Fruit fly (Drosophila melanogaster) whole organism, embryonic: Measurements from ENCODE around the gene CG12643.
A peak's percentile ranks its signal among the peaks of the same experiment; 100 is the strongest.

Experiments used
- Adf1 ChIP-seq: fragments of 200-800 bp; sonication (Bioruptor generic); IDR thresholded peaks from 2 replicates; pipeline ENCODE4 v1.3.6; 2022; ENCODE audit warnings: missing biosample characterization, missing genetic modification characterization
- B-H2 ChIP-seq: fragments of 200-800 bp; sonication (Bioruptor generic); optimal IDR thresholded peaks from 2 replicates; lab custom pipeline; 2018; ENCODE audit warnings: missing biosample characterization, mild to moderate bottlenecking, missing genetic modification characterization
- C15 ChIP-seq: fragments of 200-800 bp; sonication (Bioruptor generic); IDR thresholded peaks from 3 replicates; pipeline ENCODE4 v1.3.6; 2022; ENCODE audit warnings: missing biosample characterization, missing genetic modification characterization
- CG12155 ChIP-seq: fragments of 200-800 bp; sonication (Bioruptor generic); optimal IDR thresholded peaks from 3 replicates; lab custom pipeline; 2016; ENCODE audit warnings: missing biosample characterization, missing genetic modification characterization
- CG14965 ChIP-seq: fragments of 200-800 bp; sonication (Bioruptor generic); optimal IDR thresholded peaks from 2 replicates; lab custom pipeline; 2016; ENCODE audit warnings: missing biosample characterization, missing genetic modification characterization, borderline replicate concordance
- CG15479 ChIP-seq: fragments of 200-800 bp; sonication (Bioruptor generic); optimal IDR thresholded peaks from 3 replicates; lab custom pipeline; 2019; ENCODE audit warnings: missing biosample characterization, mild to moderate bottlenecking, missing genetic modification characterization, moderate library complexity
- CG1602 ChIP-seq: fragments of 200-800 bp; sonication (Bioruptor generic); optimal IDR thresholded peaks from 3 replicates; lab custom pipeline; 2016; ENCODE audit warnings: missing biosample characterization, missing genetic modification characterization
- CG18011 ChIP-seq: fragments of 200-800 bp; sonication (Bioruptor generic); optimal IDR thresholded peaks from 2 replicates; lab custom pipeline; 2017; ENCODE audit warnings: missing biosample characterization, missing genetic modification characterization, mild to moderate bottlenecking, moderate library complexity, missing genotype
- CG2120 ChIP-seq: fragments of 200-800 bp; sonication (Bioruptor generic); optimal IDR thresholded peaks from 3 replicates; lab custom pipeline; 2016; ENCODE audit warnings: missing biosample characterization, missing genetic modification characterization
- CG2199 ChIP-seq: fragments of 200-800 bp; sonication (Bioruptor generic); IDR thresholded peaks from 3 replicates; pipeline ENCODE4 v1.3.6; 2022; ENCODE audit warnings: missing biosample characterization, missing genetic modification characterization
- CG2889 ChIP-seq: fragments of 200-800 bp; sonication (Bioruptor generic); IDR thresholded peaks from 3 replicates; pipeline ENCODE4 v1.3.6; 2022; ENCODE audit warnings: missing biosample characterization, missing genetic modification characterization
- CG31365 ChIP-seq: fragments of 200-800 bp; sonication (Bioruptor generic); optimal IDR thresholded peaks from 2 replicates; lab custom pipeline; 2018; ENCODE audit warnings: missing biosample characterization, mild to moderate bottlenecking, missing genetic modification characterization
- CG31441 ChIP-seq: fragments of 200-800 bp; sonication (Bioruptor generic); IDR thresholded peaks from 2 replicates; pipeline ENCODE4 v1.3.6; 2022; ENCODE audit warnings: missing biosample characterization, missing genetic modification characterization
- CG4360 ChIP-seq: fragments of 200-800 bp; sonication (Bioruptor generic); IDR thresholded peaks from 2 replicates; pipeline ENCODE4 v1.3.6; 2022; ENCODE audit warnings: missing biosample characterization, missing genetic modification characterization
- CG5245 ChIP-seq: fragments of 200-800 bp; sonication (Bioruptor generic); optimal IDR thresholded peaks from 3 replicates; lab custom pipeline; 2016; ENCODE audit warnings: missing biosample characterization, missing genetic modification characterization
- CG6813 ChIP-seq: fragments of 200-800 bp; sonication (Bioruptor generic); optimal IDR thresholded peaks from 2 replicates; lab custom pipeline; 2017; ENCODE audit warnings: missing biosample characterization, missing genetic modification characterization, mild to moderate bottlenecking, moderate library complexity, missing genetic modification reagents
- CG7271 ChIP-seq: fragments of 200-800 bp; sonication (Bioruptor generic); optimal IDR thresholded peaks from 2 replicates; lab custom pipeline; 2018; ENCODE audit warnings: missing biosample characterization, mild to moderate bottlenecking, missing genetic modification characterization, moderate library complexity
- Camta ChIP-seq: fragments of 200-800 bp; sonication (Bioruptor generic); optimal IDR thresholded peaks from 2 replicates; lab custom pipeline; 2016; ENCODE audit warnings: missing biosample characterization, missing genetic modification characterization
- CkIIα-i1 ChIP-seq: fragments of 200-800 bp; sonication (Bioruptor generic); IDR thresholded peaks from 2 replicates; pipeline ENCODE4 v1.3.6; 2022; ENCODE audit warnings: missing biosample characterization, missing genetic modification characterization
- Dek ChIP-seq: fragments of 200-800 bp; sonication (Bioruptor generic); optimal IDR thresholded peaks from 3 replicates; lab custom pipeline; 2019; ENCODE audit warnings: missing biosample characterization, mild to moderate bottlenecking, missing genetic modification characterization, moderate library complexity
- Dip3 ChIP-seq: fragments of 200-800 bp; sonication (Bioruptor generic); optimal IDR thresholded peaks from 3 replicates; lab custom pipeline; 2016; ENCODE audit warnings: missing biosample characterization, missing genetic modification characterization
- E2f1 ChIP-seq: fragments of 200-800 bp; sonication (Bioruptor generic); IDR thresholded peaks from 2 replicates; pipeline ENCODE4 v1.3.6; 2022; ENCODE audit warnings: missing biosample characterization, missing genetic modification characterization
- E2f2 ChIP-seq: fragments of 200-800 bp; sonication (Bioruptor generic); IDR thresholded peaks from 2 replicates; pipeline ENCODE4 v1.3.6; 2022; ENCODE audit warnings: missing biosample characterization, missing genetic modification characterization
- H15 ChIP-seq: fragments of 200-800 bp; sonication (Bioruptor generic); IDR thresholded peaks from 3 replicates; pipeline ENCODE4 v1.3.6; 2022; ENCODE audit warnings: missing biosample characterization, missing genetic modification characterization
- H2.0 ChIP-seq: fragments of 200-800 bp; sonication (Bioruptor generic); IDR thresholded peaks from 2 replicates; pipeline ENCODE4 v1.3.6; 2022; ENCODE audit warnings: missing biosample characterization, missing genetic modification characterization
- Lim3 ChIP-seq: fragments of 200-800 bp; sonication (Bioruptor generic); IDR thresholded peaks from 2 replicates; pipeline ENCODE4 v1.3.6; 2022; ENCODE audit warnings: missing biosample characterization, missing genetic modification characterization
- Side ChIP-seq: fragments of 200-800 bp; sonication (Bioruptor generic); optimal IDR thresholded peaks from 2 replicates; lab custom pipeline; 2016; ENCODE audit warnings: missing biosample characterization, missing genetic modification characterization
- Sin3A ChIP-seq: fragments of >200 bp; optimal IDR thresholded peaks from 2 replicates; lab custom pipeline; 2018
- Spps ChIP-seq: fragments of 200-800 bp; sonication (Bioruptor generic); optimal IDR thresholded peaks from 2 replicates; lab custom pipeline; 2018; ENCODE audit warnings: missing biosample characterization, mild to moderate bottlenecking, missing genetic modification characterization
- TFAM ChIP-seq: fragments of 200-800 bp; sonication (Bioruptor generic); optimal IDR thresholded peaks from 2 replicates; lab custom pipeline; 2017; ENCODE audit warnings: missing biosample characterization, missing genetic modification characterization, inconsistent platforms
- Xbp1 ChIP-seq: fragments of 200-800 bp; sonication (Bioruptor generic); optimal IDR thresholded peaks from 3 replicates; lab custom pipeline; 2016; ENCODE audit warnings: missing biosample characterization, mild to moderate bottlenecking, missing genetic modification characterization
- aop ChIP-seq: fragments of 200-800 bp; sonication (Bioruptor generic); IDR thresholded peaks from 2 replicates; pipeline ENCODE4 v1.3.6; 2022; ENCODE audit warnings: missing biosample characterization, missing genetic modification characterization
- ara ChIP-seq: fragments of 200-800 bp; sonication (Bioruptor generic); IDR thresholded peaks from 2 replicates; pipeline ENCODE4 v1.3.6; 2022; ENCODE audit warnings: missing biosample characterization, missing genetic modification characterization
- ase ChIP-seq: fragments of 200-800 bp; sonication (Bioruptor generic); IDR thresholded peaks from 3 replicates; pipeline ENCODE4 v1.3.6; 2022; ENCODE audit warnings: missing biosample characterization, missing genetic modification characterization
- az2 ChIP-seq: fragments of 200-800 bp; sonication (Bioruptor generic); optimal IDR thresholded peaks from 3 replicates; lab custom pipeline; 2016; ENCODE audit warnings: missing biosample characterization, missing genetic modification characterization
- bab2 ChIP-seq: fragments of 200-800 bp; sonication (Bioruptor generic); optimal IDR thresholded peaks from 2 replicates; lab custom pipeline; 2016; ENCODE audit warnings: missing biosample characterization, missing genetic modification characterization
- cato ChIP-seq: fragments of 200-800 bp; sonication (Bioruptor generic); optimal IDR thresholded peaks from 2 replicates; lab custom pipeline; 2016; ENCODE audit warnings: missing biosample characterization, missing genetic modification characterization, borderline replicate concordance
- ci ChIP-seq: fragments of 200-800 bp; sonication (Bioruptor generic); IDR thresholded peaks from 3 replicates; pipeline ENCODE4 v1.3.6; 2022; ENCODE audit warnings: missing biosample characterization, missing genetic modification characterization
- dimm ChIP-seq: fragments of 200-800 bp; sonication (Bioruptor generic); IDR thresholded peaks from 2 replicates; pipeline ENCODE4 v1.3.6; 2022; ENCODE audit warnings: missing biosample characterization, missing genetic modification characterization
- emc ChIP-seq: fragments of 200-800 bp; sonication (Bioruptor generic); optimal IDR thresholded peaks from 2 replicates; lab custom pipeline; 2016; ENCODE audit warnings: missing biosample characterization, missing genetic modification characterization
- gt ChIP-seq: fragments of 200-800 bp; sonication (Bioruptor generic); IDR thresholded peaks from 2 replicates; pipeline ENCODE4 v1.3.6; 2022; ENCODE audit warnings: missing biosample characterization, missing genetic modification characterization
- her ChIP-seq: fragments of 200-800 bp; sonication (Bioruptor generic); optimal IDR thresholded peaks from 2 replicates; lab custom pipeline; 2016; ENCODE audit warnings: missing biosample characterization, missing genetic modification characterization
- hkb ChIP-seq, 2 experiments: fragments of 200-800 bp in 1 of 2; fragments of >200 bp in 1 of 2; sonication (Bioruptor generic) in 1 of 2; IDR thresholded peaks in 1 of 2; optimal IDR thresholded peaks in 1 of 2; 2 replicates each; pipeline versions ENCODE4 v1.3.6 to Lab custom; 2017 to 2022; ENCODE audit warnings: missing biosample characterization in 1 of 2, missing genetic modification characterization in 1 of 2
- jing ChIP-seq: fragments of 200-800 bp; sonication (Bioruptor generic); optimal IDR thresholded peaks from 2 replicates; lab custom pipeline; 2018; ENCODE audit warnings: missing biosample characterization, mild to moderate bottlenecking, missing genetic modification characterization
- jumu ChIP-seq: fragments of 200-800 bp; sonication (Bioruptor generic); optimal IDR thresholded peaks from 3 replicates; lab custom pipeline; 2016; ENCODE audit warnings: missing biosample characterization, missing genetic modification characterization
- klu ChIP-seq: fragments of 200-800 bp; sonication (Bioruptor generic); IDR thresholded peaks from 2 replicates; pipeline ENCODE4 v1.3.6; 2022; ENCODE audit warnings: missing biosample characterization, missing genetic modification characterization
- pfk ChIP-seq: fragments of 200-800 bp; sonication (Bioruptor generic); optimal IDR thresholded peaks from 2 replicates; lab custom pipeline; 2018; ENCODE audit warnings: missing biosample characterization, mild to moderate bottlenecking, missing genetic modification characterization, moderate library complexity
- ro ChIP-seq: fragments of 200-800 bp; sonication (Bioruptor generic); IDR thresholded peaks from 2 replicates; pipeline ENCODE4 v1.3.6; 2022; ENCODE audit warnings: missing biosample characterization, missing genetic modification characterization
- row ChIP-seq: fragments of 200-800 bp; sonication (Bioruptor generic); IDR thresholded peaks from 3 replicates; pipeline ENCODE4 v1.3.6; 2022; ENCODE audit warnings: missing biosample characterization, missing genetic modification characterization
- ssp ChIP-seq: fragments of 200-800 bp; sonication (Bioruptor generic); IDR thresholded peaks from 2 replicates; pipeline ENCODE4 v1.3.6; 2022; ENCODE audit warnings: missing biosample characterization, missing genetic modification characterization
- twi ChIP-seq: fragments of 200-800 bp; optimal IDR thresholded peaks from 2 replicates; lab custom pipeline; 2019; ENCODE audit warnings: missing biosample characterization, mild to moderate bottlenecking, missing genetic modification characterization, moderate library complexity
- yki ChIP-seq: fragments of >200 bp; optimal IDR thresholded peaks from 3 replicates; lab custom pipeline; 2018

Gene CG12643

DNA sequence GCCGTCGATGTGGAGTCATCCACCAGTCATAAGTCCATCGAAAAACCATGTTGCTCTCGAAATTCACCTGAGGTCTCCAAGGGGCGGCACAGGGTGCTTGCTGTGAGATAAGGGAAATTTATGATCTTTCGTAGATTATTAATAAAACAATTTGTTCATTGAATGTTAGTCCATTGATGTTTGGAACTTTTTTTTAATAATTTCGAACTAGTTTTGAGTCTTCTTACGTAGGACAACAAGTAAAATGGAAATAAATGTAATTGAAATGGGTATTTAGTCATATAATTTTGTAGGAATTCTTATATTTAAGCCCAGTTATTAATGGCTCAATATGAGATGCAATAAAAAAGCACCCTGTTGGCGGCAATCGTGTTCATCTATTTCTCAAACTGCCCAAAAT, 32.6 kb downstream of the CG12643 start (continued):
- TF ChIP-seq yki (lab: Kevin White, UChicago): no peak
- TF ChIP-seq CG2889 (GFP tag; lab: Robert Waterston, UW): peak; percentile 52; the same call in 2 of the 3 replicates
- no peak for TF ChIP-seq aop (GFP tag; lab: Robert Waterston, UW)
- TF ChIP-seq CG15479 (GFP tag; lab: Kevin White, UChicago): no peak
- TF ChIP-seq H15 (GFP tag; lab: Robert Waterston, UW): 0 out of 3 replicates have a peak, but pooled peaks have one; percentile 48
- TF ChIP-seq ara (GFP tag; lab: Robert Waterston, UW): 0 out of 2 replicates have a peak, but pooled peaks have one; percentile 37
- peak; percentile 16 for TF ChIP-seq Side (GFP tag; lab: Kevin White, UChicago)
- peak; percentile 39 for TF ChIP-seq Camta (GFP tag; lab: Kevin White, UChicago)
- no peak for TF ChIP-seq hkb (optimal IDR thresholded peaks at IDR 0.05; lab: Kevin White, UChicago)
- TF ChIP-seq hkb (GFP tag; IDR thresholded peaks at IDR 0.05; lab: Robert Waterston, UW): peak; percentile 83; the same call in 1 of the 2 replicates
- no peak for TF ChIP-seq Spps (tag; lab: Kevin White, UChicago)
- TF ChIP-seq ci: peak; percentile 55; the same call in 2 of the 3 replicates
- no peak for TF ChIP-seq dimm (GFP tag; lab: Robert Waterston, UW)
- 0 out of 2 replicates have a peak, but pooled peaks have one; percentile 10 for TF ChIP-seq Adf1 (GFP tag; lab: Robert Waterston, UW)
- 0 out of 3 replicates have a peak, but pooled peaks have one; percentile 20 for TF ChIP-seq ase (GFP tag; lab: Robert Waterston, UW)
- TF ChIP-seq CG7271 (tag; lab: Kevin White, UChicago): no peak
- TF ChIP-seq E2f1 (GFP tag; lab: Robert Waterston, UW): peak; percentile 63; the same call in 1 of the 2 replicates
- TF ChIP-seq B-H2: no peak
- no peak for TF ChIP-seq CG14965 (GFP tag; lab: Kevin White, UChicago)
- peak; percentile 37 for TF ChIP-seq twi (tag; lab: Kevin White, UChicago)
- TF ChIP-seq az2 (GFP tag; lab: Kevin White, UChicago): peak; percentile 75
- TF ChIP-seq jumu: peak; percentile 28
- peak; percentile 66 for TF ChIP-seq row (GFP tag; lab: Robert Waterston, UW)
- no peak for TF ChIP-seq gt (GFP tag; lab: Robert Waterston, UW)
- TF ChIP-seq klu (GFP tag; lab: Robert Waterston, UW): no peak
- peak; percentile 36 for TF ChIP-seq Dip3 (GFP tag; lab: Kevin White, UChicago)
- TF ChIP-seq CG12155 (GFP tag; lab: Kevin White, UChicago): peak; percentile 52
- no peak for TF ChIP-seq pfk (GFP tag; lab: Kevin White, UChicago)
- TF ChIP-seq CG2120 (GFP tag; lab: Kevin White, UChicago): peak; percentile 77
- TF ChIP-seq CG31441 (GFP tag; lab: Robert Waterston, UW): peak; percentile 76
- 0 out of 2 replicates have a peak, but pooled peaks have one; percentile 17 for TF ChIP-seq Lim3 (GFP tag; lab: Robert Waterston, UW)
- no peak for TF ChIP-seq CkIIα-i1
- no peak for TF ChIP-seq TFAM (GFP tag; lab: Kevin White, UChicago)
- peak; percentile 33; the same call in 1 of the 2 replicates for TF ChIP-seq E2f2 (GFP tag; lab: Robert Waterston, UW)
- no peak for TF ChIP-seq jing (GFP tag; lab: Kevin White, UChicago)
- peak; percentile 49; the same call in 1 of the 2 replicates for TF ChIP-seq H2.0 (GFP tag; lab: Robert Waterston, UW)
- peak; percentile 22 for TF ChIP-seq CG5245
- peak; percentile 51 for TF ChIP-seq CG18011 (GFP tag; lab: Kevin White, UChicago)
- TF ChIP-seq Xbp1 (GFP tag; lab: Kevin White, UChicago): peak; percentile 76
- peak; percentile 35 for TF ChIP-seq CG6813 (GFP tag; lab: Kevin White, UChicago)
- peak; percentile 40 for TF ChIP-seq bab2
- TF ChIP-seq her (GFP tag; lab: Kevin White, UChicago): peak; percentile 7
- peak; percentile 15 for TF ChIP-seq CG31365 (tag; lab: Kevin White, UChicago)
- peak; percentile 43 for TF ChIP-seq CG1602 (GFP tag; lab: Kevin White, UChicago)
- TF ChIP-seq ssp (GFP tag; lab: Robert Waterston, UW): no peak
- no peak for TF ChIP-seq emc (GFP tag; lab: Kevin White, UChicago)
- no peak for TF ChIP-seq CG4360
- TF ChIP-seq ro (GFP tag; lab: Robert Waterston, UW): no peak
- TF ChIP-seq cato (GFP tag; lab: Kevin White, UChicago): peak; percentile 39
- peak; percentile 75 for TF ChIP-seq Dek (tag; lab: Kevin White, UChicago)
- TF ChIP-seq C15 (GFP tag; lab: Robert Waterston, UW): no peak
- no peak for TF ChIP-seq CG2199 (GFP tag; lab: Robert Waterston, UW)
- TF ChIP-seq Sin3A (lab: Kevin White, UChicago): no peak
